Fruit fly (Drosophila melanogaster) whole organism, embryonic: ENCODE data around the gene Polr2G.

Experiments used
- Aef1 ChIP-seq: fragments of 200-800 bp; sonication (Bioruptor generic); IDR thresholded peaks from 3 replicates; pipeline ENCODE4 v1.3.6; 2022; ENCODE audit warnings: missing biosample characterization, missing genetic modification characterization
- Bgb ChIP-seq: fragments of 200-800 bp; sonication (Bioruptor generic); IDR thresholded peaks from 2 replicates; pipeline ENCODE4 v1.3.6; 2022; ENCODE audit warnings: missing biosample characterization, missing genetic modification characterization; ENCODE audit not compliant: partially characterized antibody
- C15 ChIP-seq: fragments of 200-800 bp; sonication (Bioruptor generic); IDR thresholded peaks from 3 replicates; pipeline ENCODE4 v1.3.6; 2022; ENCODE audit warnings: missing biosample characterization, missing genetic modification characterization
- CG10147 ChIP-seq: fragments of 200-800 bp; sonication (Bioruptor generic); optimal IDR thresholded peaks from 2 replicates; lab custom pipeline; 2019; ENCODE audit warnings: missing biosample characterization, mild to moderate bottlenecking, missing genetic modification characterization, moderate library complexity
- CG12942 ChIP-seq: fragments of 200-800 bp; sonication (Bioruptor generic); optimal IDR thresholded peaks from 3 replicates; lab custom pipeline; 2016; ENCODE audit warnings: missing biosample characterization, missing genetic modification characterization
- CG13296 ChIP-seq: fragments of 200-800 bp; sonication (Bioruptor generic); optimal IDR thresholded peaks from 3 replicates; lab custom pipeline; 2018; ENCODE audit warnings: missing biosample characterization, mild to moderate bottlenecking, missing genetic modification characterization
- CG13624 ChIP-seq: fragments of 200-800 bp; sonication (Bioruptor generic); optimal IDR thresholded peaks from 2 replicates; lab custom pipeline; 2016; ENCODE audit warnings: missing biosample characterization, missing genetic modification characterization
- CG15073 ChIP-seq: fragments of 200-800 bp; sonication (Bioruptor generic); optimal IDR thresholded peaks from 2 replicates; lab custom pipeline; 2016; ENCODE audit warnings: missing biosample characterization, missing genetic modification characterization
- CG16779 ChIP-seq: fragments of 200-800 bp; sonication (Bioruptor generic); IDR thresholded peaks from 2 replicates; pipeline ENCODE4 v1.3.6; 2022; ENCODE audit warnings: missing biosample characterization, missing genetic modification characterization
- CG17802 ChIP-seq: fragments of 200-800 bp; sonication (Bioruptor generic); optimal IDR thresholded peaks from 2 replicates; lab custom pipeline; 2018; ENCODE audit warnings: missing biosample characterization, mild to moderate bottlenecking, missing genetic modification characterization, moderate library complexity
- CG18764 ChIP-seq: fragments of 200-800 bp; sonication (Bioruptor generic); optimal IDR thresholded peaks from 3 replicates; lab custom pipeline; 2016; ENCODE audit warnings: missing biosample characterization, missing genetic modification characterization
- CG2678 ChIP-seq: fragments of 200-800 bp; sonication (Bioruptor generic); optimal IDR thresholded peaks from 3 replicates; lab custom pipeline; 2019; ENCODE audit warnings: missing biosample characterization, mild to moderate bottlenecking, missing genetic modification characterization, moderate library complexity
- CG2889 ChIP-seq: fragments of 200-800 bp; sonication (Bioruptor generic); IDR thresholded peaks from 3 replicates; pipeline ENCODE4 v1.3.6; 2022; ENCODE audit warnings: missing biosample characterization, missing genetic modification characterization
- CG30431 ChIP-seq: fragments of 200-800 bp; sonication (Bioruptor generic); optimal IDR thresholded peaks from 2 replicates; lab custom pipeline; 2017; ENCODE audit warnings: missing biosample characterization, missing genetic modification characterization
- CG31388 ChIP-seq: fragments of 200-800 bp; sonication (Bioruptor generic); optimal IDR thresholded peaks from 2 replicates; lab custom pipeline; 2016; ENCODE audit warnings: missing biosample characterization, missing genetic modification characterization
- CG32767 ChIP-seq: fragments of 200-800 bp; sonication (Bioruptor generic); IDR thresholded peaks from 2 replicates; pipeline ENCODE4 v1.3.6; 2022; ENCODE audit warnings: missing biosample characterization, missing genetic modification characterization
- CG33557 ChIP-seq: fragments of 200-800 bp; sonication (Bioruptor generic); optimal IDR thresholded peaks from 2 replicates; lab custom pipeline; 2019; ENCODE audit warnings: missing biosample characterization, mild to moderate bottlenecking, missing genetic modification characterization, moderate library complexity
- CG3847 ChIP-seq: fragments of 200-800 bp; sonication (Bioruptor generic); IDR thresholded peaks from 2 replicates; pipeline ENCODE4 v1.3.6; 2022; ENCODE audit warnings: missing biosample characterization, missing genetic modification characterization
- CG6272 ChIP-seq: fragments of 200-800 bp; sonication (Bioruptor generic); IDR thresholded peaks from 2 replicates; pipeline ENCODE4 v1.3.6; 2022; ENCODE audit warnings: missing biosample characterization, missing genetic modification characterization
- CG6765 ChIP-seq: fragments of 200-800 bp; sonication (Bioruptor generic); optimal IDR thresholded peaks from 3 replicates; lab custom pipeline; 2017; ENCODE audit warnings: missing biosample characterization, mild to moderate bottlenecking, missing genetic modification characterization
- CG7963 ChIP-seq: fragments of 200-800 bp; sonication (Bioruptor generic); IDR thresholded peaks from 3 replicates; pipeline ENCODE4 v1.3.6; 2022; ENCODE audit warnings: missing biosample characterization, missing genetic modification characterization; ENCODE audit not compliant: partially characterized antibody
- CG8089 ChIP-seq: fragments of 200-800 bp; sonication (Bioruptor generic); optimal IDR thresholded peaks from 3 replicates; lab custom pipeline; 2016; ENCODE audit warnings: missing biosample characterization, missing genetic modification characterization
- CG8765 ChIP-seq: fragments of 200-800 bp; sonication (Bioruptor generic); IDR thresholded peaks from 2 replicates; pipeline ENCODE4 v1.3.6; 2022; ENCODE audit warnings: missing biosample characterization, missing genetic modification characterization
- CG8944 ChIP-seq: fragments of 200-800 bp; sonication (Bioruptor generic); optimal IDR thresholded peaks from 3 replicates; lab custom pipeline; 2016; ENCODE audit warnings: missing biosample characterization, missing genetic modification characterization
- CG9727 ChIP-seq: fragments of 200-800 bp; sonication (Bioruptor generic); optimal IDR thresholded peaks from 3 replicates; lab custom pipeline; 2017; ENCODE audit warnings: missing biosample characterization, mild to moderate bottlenecking, missing genetic modification characterization
- D19A ChIP-seq: fragments of 200-800 bp; optimal IDR thresholded peaks from 3 replicates; lab custom pipeline; 2019; ENCODE audit warnings: missing biosample characterization, mild to moderate bottlenecking, missing genetic modification characterization, moderate library complexity
- ERR ChIP-seq: fragments of 200-800 bp; sonication (Bioruptor generic); optimal IDR thresholded peaks from 2 replicates; lab custom pipeline; 2016; ENCODE audit warnings: missing biosample characterization, missing genetic modification characterization
- HLH3B ChIP-seq: fragments of 200-800 bp; sonication (Bioruptor generic); IDR thresholded peaks from 2 replicates; pipeline ENCODE4 v1.3.6; 2022; ENCODE audit warnings: missing biosample characterization, missing genetic modification characterization
- Hey ChIP-seq: fragments of 200-800 bp; sonication (Bioruptor generic); optimal IDR thresholded peaks from 3 replicates; lab custom pipeline; 2018; ENCODE audit warnings: missing biosample characterization, mild to moderate bottlenecking, missing genetic modification characterization
- Kr ChIP-seq: fragments of 200-800 bp; sonication (Bioruptor generic); optimal IDR thresholded peaks from 2 replicates; lab custom pipeline; 2017; ENCODE audit warnings: missing biosample characterization, mild to moderate bottlenecking, missing genetic modification characterization
- MBD-R2 ChIP-seq: fragments of 200-800 bp; sonication (Bioruptor generic); IDR thresholded peaks from 2 replicates; pipeline ENCODE4 v1.3.6; 2022; ENCODE audit warnings: missing biosample characterization, missing genetic modification characterization
- Oaz ChIP-seq: fragments of 200-800 bp; sonication (Bioruptor generic); IDR thresholded peaks from 2 replicates; pipeline ENCODE4 v1.3.6; 2022; ENCODE audit warnings: missing biosample characterization, missing genetic modification characterization
- Usf ChIP-seq: fragments of 200-800 bp; sonication (Bioruptor generic); optimal IDR thresholded peaks from 2 replicates; lab custom pipeline; 2017; ENCODE audit warnings: missing genotype, missing biosample characterization, missing genetic modification characterization
- YL-1 ChIP-seq: fragments of 200-800 bp; sonication (Bioruptor generic); optimal IDR thresholded peaks from 3 replicates; lab custom pipeline; 2017; ENCODE audit warnings: missing biosample characterization, mild to moderate bottlenecking, missing genetic modification characterization
- ab ChIP-seq: fragments of 200-800 bp; sonication (Bioruptor generic); optimal IDR thresholded peaks from 2 replicates; lab custom pipeline; 2016; ENCODE audit warnings: missing biosample characterization, missing genetic modification characterization
- ac ChIP-seq: fragments of 200-800 bp; sonication (Bioruptor generic); optimal IDR thresholded peaks from 3 replicates; lab custom pipeline; 2017; ENCODE audit warnings: missing biosample characterization, mild to moderate bottlenecking, missing genetic modification characterization
- croc ChIP-seq: fragments of 200-800 bp; sonication (Bioruptor generic); conservative IDR thresholded peaks from 3 replicates; pipeline ENCODE4 v1.3.6; 2022; ENCODE audit warnings: missing biosample characterization, missing genetic modification characterization
- dm ChIP-seq: fragments of 200-800 bp; sonication (Bioruptor generic); optimal IDR thresholded peaks from 3 replicates; lab custom pipeline; 2016; ENCODE audit warnings: missing biosample characterization, missing genetic modification characterization
- fu2 ChIP-seq: fragments of 200-800 bp; sonication (Bioruptor generic); optimal IDR thresholded peaks from 2 replicates; lab custom pipeline; 2016; ENCODE audit warnings: missing biosample characterization, missing genetic modification characterization
- gce ChIP-seq: fragments of 200-800 bp; sonication (Bioruptor generic); IDR thresholded peaks from 3 replicates; pipeline ENCODE4 v1.3.6; 2022; ENCODE audit warnings: missing biosample characterization, missing genetic modification characterization
- grn ChIP-seq: fragments of 200-800 bp; sonication (Bioruptor generic); optimal IDR thresholded peaks from 3 replicates; lab custom pipeline; 2017; ENCODE audit warnings: missing biosample characterization, missing genetic modification characterization
- kah ChIP-seq: fragments of 200-800 bp; sonication (Bioruptor generic); optimal IDR thresholded peaks from 2 replicates; lab custom pipeline; 2018; ENCODE audit warnings: missing biosample characterization, mild to moderate bottlenecking, missing genetic modification characterization
- ken ChIP-seq: fragments of 200-800 bp; sonication (Bioruptor generic); IDR thresholded peaks from 3 replicates; pipeline ENCODE4 v1.3.6; 2022; ENCODE audit warnings: missing biosample characterization, missing genetic modification characterization
- luna ChIP-seq: fragments of 200-800 bp; sonication (Bioruptor generic); optimal IDR thresholded peaks from 2 replicates; lab custom pipeline; 2016; ENCODE audit warnings: missing biosample characterization, missing genetic modification characterization
- nerfin-1 ChIP-seq: fragments of 200-800 bp; sonication (Bioruptor generic); optimal IDR thresholded peaks from 3 replicates; lab custom pipeline; 2019; ENCODE audit warnings: missing biosample characterization, mild to moderate bottlenecking, missing genetic modification characterization, moderate library complexity
- pzg ChIP-seq: fragments of 200-800 bp; sonication (Bioruptor generic); optimal IDR thresholded peaks from 3 replicates; lab custom pipeline; 2018; ENCODE audit warnings: missing biosample characterization, mild to moderate bottlenecking, missing genetic modification characterization, moderate library complexity
- slp2 ChIP-seq: fragments of 200-800 bp; sonication (Bioruptor generic); optimal IDR thresholded peaks from 2 replicates; lab custom pipeline; 2016; ENCODE audit warnings: missing biosample characterization, missing genetic modification characterization
- tin ChIP-seq: fragments of 200-800 bp; sonication (Bioruptor generic); optimal IDR thresholded peaks from 3 replicates; lab custom pipeline; 2016; ENCODE audit warnings: missing biosample characterization, missing genetic modification characterization
- unc-4 ChIP-seq: fragments of 200-800 bp; sonication (Bioruptor generic); IDR thresholded peaks from 2 replicates; pipeline ENCODE4 v1.3.6; 2022; ENCODE audit warnings: missing biosample characterization, missing genetic modification characterization; ENCODE audit not compliant: partially characterized antibody
- vvl ChIP-seq: fragments of 200-800 bp; sonication (Bioruptor generic); IDR thresholded peaks from 2 replicates; pipeline ENCODE4 v1.3.6; 2022; ENCODE audit warnings: missing biosample characterization, missing genetic modification characterization

The Polr2G gene

DNA sequence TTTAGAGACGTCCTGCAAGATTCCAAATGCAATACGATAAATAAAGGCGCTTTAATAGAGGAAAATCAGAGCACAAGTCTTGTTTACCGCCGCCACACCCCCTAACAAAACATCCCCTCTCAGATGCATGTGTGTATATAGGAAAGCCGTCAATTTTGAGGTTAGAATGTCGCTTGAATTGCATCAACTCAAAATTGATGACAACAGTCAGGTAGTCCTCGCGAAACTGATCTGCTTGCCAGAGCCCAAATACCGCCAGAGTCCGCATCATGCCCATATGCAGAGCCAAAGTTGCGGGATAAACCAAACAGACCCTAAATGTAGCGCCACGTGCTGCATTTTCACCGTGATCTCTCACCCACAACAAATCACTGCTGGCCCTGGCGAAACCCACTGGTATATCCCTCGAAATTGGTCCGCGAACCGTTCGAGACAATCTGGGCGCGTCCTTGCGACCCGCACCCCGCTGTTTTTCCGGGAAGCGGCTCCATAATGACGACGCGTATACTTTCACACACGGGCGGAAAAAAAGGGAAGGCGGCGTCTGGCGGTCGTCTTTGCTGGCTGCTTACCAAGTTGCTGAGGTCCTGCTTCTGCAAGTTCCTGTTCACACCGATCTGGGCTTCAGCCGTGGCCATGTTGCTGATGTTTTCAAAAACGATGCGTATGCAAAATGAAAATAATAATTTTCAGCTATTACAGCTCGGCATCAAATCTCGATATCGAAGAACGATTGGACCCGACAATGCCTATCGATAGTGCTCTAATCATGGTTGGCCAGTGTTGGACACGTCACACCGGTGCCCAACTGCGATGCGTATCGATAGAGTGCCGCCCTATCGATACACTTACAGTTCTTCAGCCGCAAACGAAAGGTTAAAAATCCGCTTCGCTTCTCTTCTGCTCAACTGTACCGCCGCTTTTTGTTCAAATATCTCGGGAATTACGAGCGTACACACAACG is 40.0 kb upstream of the Polr2G start, which contains the start of the genes eIF2gamma and Set (continued):
- peak; percentile 98 for TF ChIP-seq CG7963 (GFP tag; lab: Robert Waterston, UW)
- TF ChIP-seq Bgb (GFP tag; lab: Robert Waterston, UW): peak; percentile 99
- TF ChIP-seq CG17802 (tag; lab: Kevin White, UChicago): peak; percentile 24
- TF ChIP-seq CG15073 (GFP tag; lab: Kevin White, UChicago): no peak
- peak; percentile 58 for TF ChIP-seq nerfin-1
- TF ChIP-seq vvl (GFP tag; lab: Robert Waterston, UW): peak; percentile 52
- no peak for TF ChIP-seq croc (GFP tag; lab: Robert Waterston, UW)
- TF ChIP-seq CG3847 (GFP tag; lab: Robert Waterston, UW): peak; percentile 72
- peak; percentile 25 for TF ChIP-seq CG8944 (GFP tag; lab: Kevin White, UChicago)
- TF ChIP-seq dm (GFP tag; lab: Kevin White, UChicago): peak; percentile 86
- no peak for TF ChIP-seq CG18764 (GFP tag; lab: Kevin White, UChicago)
- TF ChIP-seq unc-4 (GFP tag; lab: Robert Waterston, UW): peak; percentile 96
- TF ChIP-seq CG30431 (GFP tag; lab: Kevin White, UChicago): no peak
- TF ChIP-seq ab (GFP tag; lab: Kevin White, UChicago): no peak
- TF ChIP-seq CG12942 (GFP tag; lab: Kevin White, UChicago): no peak
- TF ChIP-seq C15: no peak
- TF ChIP-seq CG33557: no peak
- TF ChIP-seq fu2 (GFP tag; lab: Kevin White, UChicago): peak; percentile 33
- TF ChIP-seq CG2678: no peak
- no peak for TF ChIP-seq ac (GFP tag; lab: Kevin White, UChicago)
- peak; percentile 38; the same call in 1 of the 2 replicates for TF ChIP-seq CG8765
- no peak for TF ChIP-seq Hey
- TF ChIP-seq CG8089: no peak
- no peak for TF ChIP-seq slp2 (GFP tag; lab: Kevin White, UChicago)
- TF ChIP-seq Kr (GFP tag; lab: Kevin White, UChicago): no peak
- no peak for TF ChIP-seq CG10147 (GFP tag; lab: Kevin White, UChicago)
- TF ChIP-seq D19A (tag; lab: Kevin White, UChicago): no peak
- 0 out of 2 replicates have a peak, but pooled peaks have one; percentile 44 for TF ChIP-seq CG32767
- peak; percentile 37 for TF ChIP-seq CG13624 (GFP tag; lab: Kevin White, UChicago)
- peak; percentile 60 for TF ChIP-seq ERR (GFP tag; lab: Kevin White, UChicago)
- TF ChIP-seq gce (GFP tag; lab: Robert Waterston, UW): no peak
- TF ChIP-seq tin (GFP tag; lab: Kevin White, UChicago): peak; percentile 44
- TF ChIP-seq CG6765: no peak
- TF ChIP-seq CG9727: no peak
- peak; percentile 96 for TF ChIP-seq pzg (GFP tag; lab: Kevin White, UChicago)
- TF ChIP-seq CG6272 (GFP tag; lab: Robert Waterston, UW): no peak
- TF ChIP-seq MBD-R2: peak; percentile 88
- TF ChIP-seq Aef1 (GFP tag; lab: Robert Waterston, UW): no peak
- TF ChIP-seq HLH3B: no peak
- no peak for TF ChIP-seq kah (GFP tag; lab: Kevin White, UChicago)
- peak; percentile 51 for TF ChIP-seq YL-1 (GFP tag; lab: Kevin White, UChicago)
- TF ChIP-seq CG13296 (GFP tag; lab: Kevin White, UChicago): no peak
- no peak for TF ChIP-seq Oaz (GFP tag; lab: Robert Waterston, UW)
- TF ChIP-seq CG2889 (GFP tag; lab: Robert Waterston, UW): no peak
- TF ChIP-seq luna (GFP tag; lab: Kevin White, UChicago): no peak
- TF ChIP-seq Usf (GFP tag; lab: Kevin White, UChicago): no peak
- no peak for TF ChIP-seq CG31388 (GFP tag; lab: Kevin White, UChicago)
- TF ChIP-seq ken (GFP tag; lab: Robert Waterston, UW): no peak
- TF ChIP-seq grn: no peak
- 0 out of 2 replicates have a peak, but pooled peaks have one; percentile 6 for TF ChIP-seq CG16779 (GFP tag; lab: Robert Waterston, UW)
